Worm (Caenorhabditis elegans) whole organism, young adult: ENCODE results near the gene dmd-7.

ENCODE experiments used
- B0261.1 ChIP-seq: sonication (generic microtip); optimal IDR thresholded peaks from 2 replicates; lab custom pipeline; 2016; ENCODE audit warnings: mild to moderate bottlenecking, missing genetic modification characterization, moderate library complexity, missing compliant biosample characterization
- C17E4.6 ChIP-seq: fragments of 200-800 bp; sonication (Bioruptor generic); IDR thresholded peaks from 2 replicates; pipeline ENCODE4 v1.3.6; 2022; ENCODE audit warnings: missing genetic modification reagents, missing genetic modification characterization, missing compliant biosample characterization
- D2030.7 ChIP-seq: fragments of 200-800 bp; sonication (Bioruptor generic); IDR thresholded peaks from 2 replicates; pipeline ENCODE4 v1.3.6; 2022; ENCODE audit warnings: missing genetic modification reagents, missing genetic modification characterization, missing compliant biosample characterization
- F22D6.2 ChIP-seq: sonication (generic microtip); optimal IDR thresholded peaks from 2 replicates; lab custom pipeline; 2016; ENCODE audit warnings: mild to moderate bottlenecking, missing genetic modification characterization, missing compliant biosample characterization
- F57A8.1 ChIP-seq: fragments of 200-800 bp; sonication (Bioruptor generic); optimal IDR thresholded peaks from 2 replicates; lab custom pipeline; 2018; ENCODE audit warnings: mild to moderate bottlenecking, missing genetic modification characterization, moderate library complexity, missing compliant biosample characterization
- T26A5.8 ChIP-seq: sonication (generic microtip); optimal IDR thresholded peaks from 2 replicates; lab custom pipeline; 2016; ENCODE audit warnings: missing genetic modification characterization, missing compliant biosample characterization
- Y53F4B.3 ChIP-seq: fragments of 200-800 bp; sonication (Bioruptor generic); IDR thresholded peaks from 2 replicates; pipeline ENCODE4 v1.3.6; 2022; ENCODE audit warnings: missing genetic modification reagents, missing genetic modification characterization, missing compliant biosample characterization
- Y53G8AR.9 ChIP-seq: fragments of 200-800 bp; sonication (Bioruptor generic); conservative IDR thresholded peaks from 2 replicates; pipeline ENCODE4 v1.3.6; 2022; ENCODE audit warnings: missing genetic modification reagents, missing genetic modification characterization, missing compliant biosample characterization
- ama-1 ChIP-seq, 3 experiments: fragments of 150-350 bp in 1 of 3; sonication (generic microtip) in 2 of 3; optimal IDR thresholded peaks; 2 replicates each; lab custom pipeline; 2014 to 2018; ENCODE audit warnings: missing biosample characterization in 2 of 3, missing genetic modification characterization in 2 of 3, missing genetic modification reagents in 2 of 3
- aptf-2 ChIP-seq: fragments of 200-800 bp; sonication (Bioruptor generic); conservative IDR thresholded peaks from 2 replicates; pipeline ENCODE4 v1.3.6; 2022; ENCODE audit warnings: missing genetic modification reagents, missing genetic modification characterization, missing compliant biosample characterization
- cebp-1 ChIP-seq, 2 experiments: fragments of 200-800 bp in 1 of 2; sonication (Bioruptor generic) in 1 of 2; sonication (generic microtip) in 1 of 2; IDR thresholded peaks in 1 of 2; optimal IDR thresholded peaks in 1 of 2; 2 replicates each; pipeline versions ENCODE4 v1.3.6 to Lab custom; 2017 to 2022; ENCODE audit warnings: missing compliant biosample characterization in 2 of 2, missing genetic modification characterization in 2 of 2, mild to moderate bottlenecking in 1 of 2, missing genetic modification reagents in 1 of 2, moderate library complexity in 1 of 2
- cebp-2 ChIP-seq: fragments of 200-800 bp; sonication (Bioruptor generic); IDR thresholded peaks from 2 replicates; pipeline ENCODE4 v1.3.6; 2022; ENCODE audit warnings: missing genetic modification characterization, missing compliant biosample characterization
- ceh-100 ChIP-seq: fragments of 200-800 bp; sonication (Bioruptor generic); IDR thresholded peaks from 2 replicates; pipeline ENCODE4 v1.3.6; 2022; ENCODE audit warnings: missing genetic modification reagents, missing genetic modification characterization, missing compliant biosample characterization
- ceh-79 ChIP-seq: sonication (generic microtip); optimal IDR thresholded peaks from 2 replicates; lab custom pipeline; 2017; ENCODE audit warnings: mild to moderate bottlenecking, missing genetic modification characterization, missing compliant biosample characterization
- die-1 ChIP-seq: sonication (generic microtip); optimal IDR thresholded peaks from 2 replicates; lab custom pipeline; 2016; ENCODE audit warnings: missing genotype, mild to moderate bottlenecking, missing genetic modification characterization, missing compliant biosample characterization
- dpl-1 ChIP-seq: fragments of 150-350 bp; optimal IDR thresholded peaks from 2 replicates; lab custom pipeline; 2014; ENCODE audit warnings: missing biosample characterization, missing genetic modification reagents, missing genetic modification characterization
- egl-44 ChIP-seq: fragments of 200-800 bp; sonication (Bioruptor generic); IDR thresholded peaks from 2 replicates; pipeline ENCODE4 v1.3.6; 2022; ENCODE audit warnings: missing genetic modification reagents, missing genetic modification characterization, missing compliant biosample characterization
- him-1 ChIP-seq: sonication (generic microtip); optimal IDR thresholded peaks from 2 replicates; lab custom pipeline; 2016; ENCODE audit warnings: missing genotype, missing genetic modification reagents, missing genetic modification characterization, missing compliant biosample characterization
- let-526 ChIP-seq: fragments of 200-800 bp; sonication (Bioruptor generic); IDR thresholded peaks from 2 replicates; pipeline ENCODE4 v1.3.6; 2022; ENCODE audit warnings: missing genetic modification reagents, missing genetic modification characterization, missing compliant biosample characterization
- let-607 ChIP-seq, 2 experiments: fragments of 200-800 bp in 1 of 2; sonication (Bioruptor generic) in 1 of 2; sonication (generic microtip) in 1 of 2; optimal IDR thresholded peaks; 2 replicates each; lab custom pipeline; 2016 to 2018; ENCODE audit warnings: mild to moderate bottlenecking in 2 of 2, missing compliant biosample characterization in 2 of 2, missing genetic modification characterization in 2 of 2, moderate library complexity in 2 of 2, missing genotype in 1 of 2
- lin-26 ChIP-seq: fragments of 200-800 bp; sonication (Bioruptor generic); IDR thresholded peaks from 2 replicates; pipeline ENCODE4 v1.3.6; 2022; ENCODE audit warnings: missing genetic modification reagents, missing genetic modification characterization, missing compliant biosample characterization
- lin-54 ChIP-seq: fragments of 200-800 bp; sonication (Bioruptor generic); optimal IDR thresholded peaks from 2 replicates; lab custom pipeline; 2018; ENCODE audit warnings: mild to moderate bottlenecking, missing genetic modification characterization, missing compliant biosample characterization
- lsy-27 ChIP-seq: sonication (generic microtip); optimal IDR thresholded peaks from 2 replicates; lab custom pipeline; 2017; ENCODE audit warnings: missing genetic modification characterization, mild to moderate bottlenecking, missing compliant biosample characterization, antibody characterized with exemption, missing genotype, borderline replicate concordance; ENCODE audit not compliant: insufficient read depth
- madf-10 ChIP-seq: sonication (generic microtip); optimal IDR thresholded peaks from 2 replicates; lab custom pipeline; 2016; ENCODE audit warnings: mild to moderate bottlenecking, missing genetic modification characterization, missing compliant biosample characterization
- madf-6 ChIP-seq: fragments of 200-800 bp; sonication (Bioruptor generic); IDR thresholded peaks from 2 replicates; pipeline ENCODE4 v1.3.6; 2022; ENCODE audit warnings: missing genetic modification reagents, missing genetic modification characterization, missing compliant biosample characterization
- mcd-1 ChIP-seq: fragments of 200-800 bp; sonication (Bioruptor generic); IDR thresholded peaks from 2 replicates; pipeline ENCODE4 v1.3.6; 2022; ENCODE audit warnings: missing genetic modification reagents, missing genetic modification characterization, missing compliant biosample characterization
- mes-4 ChIP-seq: sonication (generic microtip); optimal IDR thresholded peaks from 2 replicates; lab custom pipeline; 2016; ENCODE audit warnings: missing genotype, missing genetic modification characterization, missing compliant biosample characterization
- nhr-80 ChIP-seq: sonication (generic microtip); optimal IDR thresholded peaks from 2 replicates; lab custom pipeline; 2016; ENCODE audit warnings: missing genetic modification characterization, missing compliant biosample characterization
- pbrm-1 ChIP-seq: fragments of 200-800 bp; sonication (Bioruptor generic); IDR thresholded peaks from 2 replicates; pipeline ENCODE4 v1.3.6; 2022; ENCODE audit warnings: missing genetic modification reagents, missing genetic modification characterization, missing compliant biosample characterization
- snpc-4 ChIP-seq, 5 experiments: fragments of 150-350 bp in 1 of 5; sonication (generic microtip) in 4 of 5; optimal IDR thresholded peaks; 2 replicates each; lab custom pipeline; 2014 to 2018; ENCODE audit warnings: missing genetic modification characterization in 5 of 5, missing biosample characterization in 3 of 5, antibody characterized with exemption in 2 of 5, mild to moderate bottlenecking in 2 of 5, missing compliant biosample characterization in 2 of 5, missing genotype in 2 of 5, moderate library complexity in 2 of 5, missing genetic modification reagents in 1 of 5
- ztf-28 ChIP-seq: fragments of 200-800 bp; sonication (Bioruptor generic); IDR thresholded peaks from 2 replicates; pipeline ENCODE4 v1.3.6; 2022; ENCODE audit warnings: missing genetic modification reagents, missing genetic modification characterization, missing compliant biosample characterization
- ztf-3 ChIP-seq: fragments of 200-800 bp; sonication (Bioruptor generic); optimal IDR thresholded peaks from 2 replicates; lab custom pipeline; 2018; ENCODE audit warnings: mild to moderate bottlenecking, missing genetic modification characterization, missing compliant biosample characterization
- ztf-6 ChIP-seq: fragments of 200-800 bp; sonication (Bioruptor generic); IDR thresholded peaks from 2 replicates; pipeline ENCODE4 v1.3.6; 2022; ENCODE audit warnings: missing genetic modification reagents, missing genetic modification characterization, missing compliant biosample characterization

Gene dmd-7

ce11 chrV:6248714-6249113, 2.0 kb downstream of the dmd-7 start:
- TF ChIP-seq ztf-28 = 0 out of 2 replicates have a peak, but pooled peaks have one; percentile 32
- TF ChIP-seq T26A5.8 (tag; lab: Kevin White, UChicago) = no peak

DNA sequence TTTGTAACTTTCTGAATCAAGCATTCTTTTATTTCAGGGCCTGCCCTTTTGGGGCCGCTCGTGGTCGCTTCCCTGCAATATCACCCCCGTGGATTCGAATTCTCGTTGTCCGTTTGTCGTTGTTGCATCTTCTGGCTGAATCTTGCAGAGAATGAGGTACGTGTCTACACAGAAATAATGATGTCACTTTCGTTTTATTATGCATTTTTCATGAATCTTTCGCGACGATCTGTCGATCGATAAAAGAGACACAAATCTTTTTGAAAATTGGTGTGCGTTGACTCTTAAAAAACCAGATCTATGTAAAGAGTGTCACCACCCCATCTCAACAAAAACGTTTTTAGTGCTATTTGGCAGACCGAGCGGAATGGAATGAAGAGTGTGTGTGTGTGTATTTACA, 2.4 kb downstream of the dmd-7 start:
- TF ChIP-seq snpc-4 (GFP tag; optimal IDR thresholded peaks at IDR 0.05; lab: Kevin White, UChicago) (no peak), snpc-4 (tag; optimal IDR thresholded peaks at IDR 0.05; lab: Kevin White, UChicago) (no peak), ceh-79 (tag; lab: Kevin White, UChicago) (no peak), ztf-3 (GFP tag; lab: Kevin White, UChicago) (no peak), lsy-27 (tag; lab: Kevin White, UChicago) (no peak), ama-1 (optimal IDR thresholded peaks at IDR 0.05; lab: Kevin White, UChicago) (no peak), ama-1 (GFP tag; optimal IDR thresholded peaks at IDR 0.05; lab: Kevin White, UChicago) (no peak), madf-6 (GFP tag; lab: Robert Waterston, UW) (no peak), let-526 (GFP tag; lab: Robert Waterston, UW) (no peak), aptf-2 (GFP tag; lab: Robert Waterston, UW) (no peak), egl-44 (GFP tag; lab: Robert Waterston, UW) (no peak), cebp-2 (GFP tag; lab: Robert Waterston, UW) (no peak), cebp-1 (GFP tag; IDR thresholded peaks at IDR 0.05; lab: Robert Waterston, UW) (no peak), cebp-1 (tag; optimal IDR thresholded peaks at IDR 0.05; lab: Kevin White, UChicago) (no peak), D2030.7 (GFP tag; lab: Robert Waterston, UW) (no peak), Y53F4B.3 (no peak), lin-54 (GFP tag; lab: Kevin White, UChicago) (no peak), ztf-6 (no peak), C17E4.6 (GFP tag; lab: Robert Waterston, UW) (no peak), F22D6.2 (tag; lab: Kevin White, UChicago) (no peak), B0261.1 (no peak), dpl-1 (GFP tag; lab: Kevin White, UChicago) (no peak)

ce11 chrV:6250959-6251598, 4.3 kb downstream of the dmd-7 start:
- TF ChIP-seq nhr-80 (peak; percentile 88), ceh-100 (GFP tag; lab: Robert Waterston, UW) (no peak), mcd-1 (GFP tag; lab: Robert Waterston, UW) (no peak), madf-10 (peak; percentile 24), lin-26 (GFP tag; lab: Robert Waterston, UW) (no peak), him-1 (tag; lab: Kevin White, UChicago) (no peak), F57A8.1 (GFP tag; lab: Kevin White, UChicago) (no peak), pbrm-1 (GFP tag; lab: Robert Waterston, UW) (no peak), let-607 (tag; optimal IDR thresholded peaks at IDR 0.05; lab: Kevin White, UChicago) (peak in 1 of 2 experiments; percentile 54)

DNA sequence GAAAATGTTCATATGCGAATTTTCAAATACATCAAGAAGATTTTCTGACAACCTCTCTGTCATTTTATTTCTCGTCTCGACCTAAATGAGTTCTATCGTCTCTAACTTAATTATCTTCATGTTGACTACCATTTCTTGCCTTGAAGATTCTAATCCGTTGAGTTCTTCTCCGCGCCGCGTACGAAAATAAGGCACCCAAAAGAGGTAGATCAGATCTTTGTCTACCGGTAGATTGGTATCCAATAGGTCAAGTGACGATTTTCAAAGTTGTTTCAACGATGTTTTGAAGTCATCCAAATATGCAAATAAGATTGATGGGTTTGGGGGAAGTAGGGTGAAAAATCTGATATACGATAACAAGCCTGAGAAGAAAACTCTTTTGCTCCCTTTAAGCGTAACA, 7.2 kb downstream of the dmd-7 start:
- TF ChIP-seq ztf-3 (GFP tag; lab: Kevin White, UChicago) (no peak), die-1 (tag; lab: Kevin White, UChicago) (no peak), Y53G8AR.9 (GFP tag; lab: Robert Waterston, UW) (no peak), mes-4 (tag; lab: Kevin White, UChicago) (no peak)
